Fruit fly (Drosophila melanogaster): Measurements from ENCODE around the gene CG12375.
A peak's percentile ranks its signal among the peaks of the same experiment; 100 is the strongest.

Gene CG12375

dm6 chr2L:8163588-8164166, 37.0 kb upstream of the CG12375 start:
- TF ChIP-seq fru (GFP tag; optimal IDR thresholded peaks at IDR 0.05): peak; percentile 6
- TF ChIP-seq dl (GFP tag; optimal IDR thresholded peaks at IDR 0.05; ENCODE audit: insufficient read depth in 1 of 2, partially characterized antibody in 2 of 2): peak in 1 of 2 experiments; percentile 3
- TF ChIP-seq Sp1 (GFP tag; optimal IDR thresholded peaks at IDR 0.05): no peak

- TF ChIP-seq Dif (GFP tag; optimal IDR thresholded peaks at IDR 0.05; ENCODE audit: partially characterized antibody) (peak; percentile 9), dl (GFP tag; optimal IDR thresholded peaks at IDR 0.05; ENCODE audit: insufficient read depth in 1 of 2, partially characterized antibody in 2 of 2) (peak in 1 of 2 experiments; percentile 10), Dfd (GFP tag; optimal IDR thresholded peaks at IDR 0.05) (no peak), Hr83 (GFP tag; optimal IDR thresholded peaks at IDR 0.05; ENCODE audit: poor library complexity, severe bottlenecking) (peak; percentile 23)
These were observed 36.3 kb upstream of the CG12375 start, which contains the start of gene Piezo for dm6 chr2L:8163025-8163351. Piezo (plus strand) TSS chr2L:8163073.

DNA sequence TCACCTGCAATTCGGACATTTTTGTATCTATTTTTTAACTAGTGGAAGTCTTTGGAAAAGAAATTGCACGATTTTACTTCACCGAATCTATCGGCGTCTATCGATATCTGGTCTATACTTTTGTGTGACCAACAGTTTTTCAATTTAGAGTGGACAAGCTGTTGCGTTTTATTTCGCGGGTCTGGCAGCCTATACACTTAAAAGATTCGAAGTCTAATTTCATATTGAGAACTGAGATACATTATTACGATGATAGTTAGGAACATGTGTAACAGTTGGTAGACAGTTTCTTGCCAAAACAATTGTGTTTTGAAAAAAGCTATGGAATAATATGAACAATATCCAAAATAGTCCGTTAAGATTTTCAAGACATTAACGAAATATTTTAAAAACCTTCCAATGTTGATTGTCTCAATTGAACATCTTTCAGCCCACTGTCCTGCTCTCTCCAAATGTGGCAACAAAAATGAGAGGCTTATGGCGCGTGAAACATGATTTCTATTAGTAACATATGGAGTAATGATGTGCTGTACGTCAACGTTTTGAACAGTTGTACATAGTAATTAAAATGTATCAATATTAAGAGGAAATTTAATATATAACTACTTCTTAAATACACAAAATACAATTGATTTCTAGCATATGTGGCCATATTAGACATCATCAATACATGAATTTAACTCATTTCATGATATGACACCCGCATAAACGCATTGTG, 35.8 kb upstream of the CG12375 start, which contains the start of gene Acbp1:
Gene Acbp1 (minus strand): TSS at position 146 of the 718 bp plus-strand sequence.
- TF ChIP-seq OdsH (GFP tag; optimal IDR thresholded peaks at IDR 0.05) (peak; percentile 97), CG9705 (GFP tag; optimal IDR thresholded peaks at IDR 0.05) (peak; percentile 94), psq (GFP tag; optimal IDR thresholded peaks at IDR 0.05) (peak; percentile 86), fru (GFP tag; optimal IDR thresholded peaks at IDR 0.05) (peak; percentile 95), N (GFP tag; optimal IDR thresholded peaks at IDR 0.05) (no peak), sv (GFP tag; optimal IDR thresholded peaks at IDR 0.05) (peak; percentile 95), foxo (GFP tag; optimal IDR thresholded peaks at IDR 0.05) (peak; percentile 53 to 96), pan (optimal IDR thresholded peaks at IDR 0.05) (no peak), Hr78 (GFP tag; optimal IDR thresholded peaks at IDR 0.05) (no peak), sage (GFP tag; optimal IDR thresholded peaks at IDR 0.05) (peak; percentile 92), rgr (GFP tag; optimal IDR thresholded peaks at IDR 0.05) (peak; percentile 96), Dif (GFP tag; optimal IDR thresholded peaks at IDR 0.05; ENCODE audit: partially characterized antibody) (no peak), dsf (GFP tag; optimal IDR thresholded peaks at IDR 0.05; ENCODE audit: borderline replicate concordance) (peak; percentile 73), Dfd (GFP tag; optimal IDR thresholded peaks at IDR 0.05) (no peak), Jra (GFP tag; optimal IDR thresholded peaks at IDR 0.05) (peak; percentile 80), woc (GFP tag; optimal IDR thresholded peaks at IDR 0.05) (peak; percentile 98), brk (GFP tag; optimal IDR thresholded peaks at IDR 0.05) (peak; percentile 95), Hr83 (GFP tag; optimal IDR thresholded peaks at IDR 0.05; ENCODE audit: poor library complexity, severe bottlenecking) (peak; percentile 90), dl (GFP tag; optimal IDR thresholded peaks at IDR 0.05; ENCODE audit: insufficient read depth in 1 of 2, partially characterized antibody in 2 of 2) (no peak), br (GFP tag; optimal IDR thresholded peaks at IDR 0.05) (peak; percentile 94), Myc (optimal IDR thresholded peaks at IDR 0.05) (no peak), Rel (GFP tag; optimal IDR thresholded peaks at IDR 0.05) (peak; percentile 92), Rel (tag; optimal IDR thresholded peaks at IDR 0.05) (peak; percentile 90), Mio (GFP tag; optimal IDR thresholded peaks at IDR 0.05) (peak; percentile 51), lola (GFP tag; optimal IDR thresholded peaks at IDR 0.05) (no peak), CG32264 (GFP tag; optimal IDR thresholded peaks at IDR 0.05) (peak; percentile 45), usp (GFP tag; optimal IDR thresholded peaks at IDR 0.05) (no peak), tai (GFP tag; optimal IDR thresholded peaks at IDR 0.05) (peak; percentile 95), Hnf4 (GFP tag; optimal IDR thresholded peaks at IDR 0.05) (peak; percentile 90), h (GFP tag; optimal IDR thresholded peaks at IDR 0.05) (peak; percentile 94), HLH106 (tag; optimal IDR thresholded peaks at IDR 0.05) (peak; percentile 97), jim (GFP tag; optimal IDR thresholded peaks at IDR 0.05) (no peak), ey (GFP tag; optimal IDR thresholded peaks at IDR 0.05) (peak; percentile 89), CrebA (GFP tag; optimal IDR thresholded peaks at IDR 0.05; ENCODE audit: borderline replicate concordance) (peak; percentile 38), Abd-B (GFP tag; optimal IDR thresholded peaks at IDR 0.05) (no peak), Sp1 (GFP tag; optimal IDR thresholded peaks at IDR 0.05) (peak; percentile 99), Vsx2 (GFP tag; optimal IDR thresholded peaks at IDR 0.05; ENCODE audit: partially characterized antibody) (no peak), GATAd (GFP tag; optimal IDR thresholded peaks at IDR 0.05) (peak; percentile 67), dmrt93B (GFP tag; optimal IDR thresholded peaks at IDR 0.05) (peak; percentile 90)

Data from whole organism, wandering third instar larva.